Fruit fly (Drosophila melanogaster): ENCODE measurements around the gene PGRP-SB2.

DNA sequence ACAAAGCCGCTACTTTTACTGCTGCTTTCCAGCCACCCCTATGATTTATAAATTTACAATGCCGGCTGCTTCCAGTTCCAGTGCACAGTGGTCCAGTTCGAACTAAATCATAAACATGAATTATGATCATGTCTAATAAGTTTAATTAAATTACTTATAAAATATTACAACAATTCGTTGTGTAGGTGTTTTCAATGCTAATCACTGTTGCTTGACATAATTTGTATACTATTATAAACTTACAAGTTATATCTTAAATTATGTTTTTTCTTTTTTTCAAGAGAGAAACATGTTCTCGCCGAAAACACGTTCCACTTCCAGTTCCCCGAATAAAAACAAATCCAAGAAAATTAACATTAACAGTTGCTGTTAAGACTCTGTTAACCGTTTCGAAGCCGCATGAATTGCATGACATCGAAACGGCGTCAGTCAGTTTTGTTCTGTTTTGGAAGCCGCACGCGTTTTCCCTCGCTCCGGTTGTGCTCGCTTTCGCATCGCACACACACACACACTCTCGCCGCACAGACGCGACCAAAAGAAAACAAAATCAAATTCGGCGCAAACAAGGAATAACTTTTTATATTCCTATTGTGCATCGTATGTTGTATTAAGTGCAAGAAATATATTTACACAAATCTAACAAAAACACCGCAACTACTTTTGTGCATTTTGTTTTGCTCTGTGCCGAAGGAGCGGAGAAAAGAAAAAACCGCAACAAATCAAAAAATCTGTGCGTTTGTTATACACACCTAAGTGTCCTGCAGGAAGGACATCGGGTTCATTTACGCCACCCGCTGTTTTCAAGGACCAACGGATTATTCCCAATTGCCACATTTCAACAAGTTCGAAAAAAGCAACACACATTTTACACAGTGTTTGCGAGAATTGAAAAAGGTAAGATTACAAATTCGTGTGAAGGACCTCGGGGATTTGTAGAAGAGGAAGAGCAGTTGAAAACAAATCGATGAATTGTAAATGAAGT, 39.6 kb downstream of the PGRP-SB2 start, which contains the start of gene Nrt:
- no peak for TF ChIP-seq sc (optimal IDR thresholded peaks at IDR 0.05)
- peak; percentile 19 for TF ChIP-seq sc (GFP tag; optimal IDR thresholded peaks at IDR 0.05)
- TF ChIP-seq CG10267 (tag; optimal IDR thresholded peaks at IDR 0.05) = peak; percentile 83
- TF ChIP-seq HHEX (GFP tag; optimal IDR thresholded peaks at IDR 0.05) = peak; percentile 63
- peak; percentile 25 for TF ChIP-seq CG7987 (GFP tag; optimal IDR thresholded peaks at IDR 0.05)
- peak; percentile 4 for TF ChIP-seq stwl (tag; optimal IDR thresholded peaks at IDR 0.05)
- TF ChIP-seq mam (GFP tag; optimal IDR thresholded peaks at IDR 0.05) = no peak
